Worm (Caenorhabditis elegans) whole organism, mixed stage, embryonic: ENCODE data around the gene nhr-163.
A peak's percentile ranks its signal among the peaks of the same experiment; 100 is the strongest.

Experiments
- ces-1 ChIP-seq: fragments of 150-350 bp; optimal IDR thresholded peaks from 2 replicates; lab custom pipeline; 2014; ENCODE audit warnings: missing biosample characterization, missing genetic modification reagents, missing genetic modification characterization
- elt-1 ChIP-seq: sonication (generic microtip); optimal IDR thresholded peaks from 2 replicates; lab custom pipeline; 2017; ENCODE audit warnings: missing genetic modification characterization, mild to moderate bottlenecking, missing compliant biosample characterization, antibody characterized with exemption, moderate library complexity, borderline replicate concordance; ENCODE audit not compliant: insufficient read depth
- lsy-2 ChIP-seq: fragments of 150-350 bp; optimal IDR thresholded peaks from 2 replicates; lab custom pipeline; 2014; ENCODE audit warnings: missing biosample characterization, missing genetic modification characterization
- mep-1 ChIP-seq: fragments of 150-350 bp; optimal IDR thresholded peaks from 2 replicates; lab custom pipeline; 2017; ENCODE audit warnings: missing biosample characterization, missing genetic modification reagents, missing genetic modification characterization, inconsistent platforms
- mls-2 ChIP-seq: sonication (generic microtip); optimal IDR thresholded peaks from 2 replicates; lab custom pipeline; 2016; ENCODE audit warnings: mild to moderate bottlenecking, missing genetic modification characterization, moderate library complexity, missing compliant biosample characterization
- nhr-12 ChIP-seq: fragments of 150-350 bp; optimal IDR thresholded peaks from 2 replicates; lab custom pipeline; 2014; ENCODE audit warnings: missing biosample characterization, missing genetic modification characterization
- nhr-2 ChIP-seq: fragments of 150-350 bp; optimal IDR thresholded peaks from 2 replicates; lab custom pipeline; 2014; ENCODE audit warnings: missing biosample characterization, missing genetic modification characterization
- nhr-76 ChIP-seq: sonication (generic microtip); optimal IDR thresholded peaks from 2 replicates; lab custom pipeline; 2017; ENCODE audit warnings: missing biosample characterization, missing genetic modification characterization
- pha-4 ChIP-seq: fragments of 150-350 bp; optimal IDR thresholded peaks from 2 replicates; lab custom pipeline; 2018; ENCODE audit warnings: missing biosample characterization, missing genetic modification reagents, missing genetic modification characterization
- snpc-4 ChIP-seq: fragments of 150-350 bp; optimal IDR thresholded peaks from 2 replicates; lab custom pipeline; 2014; ENCODE audit warnings: missing biosample characterization, missing genetic modification characterization
- unc-39 ChIP-seq: fragments of 150-350 bp; optimal IDR thresholded peaks from 2 replicates; lab custom pipeline; 2014; ENCODE audit warnings: missing biosample characterization, missing genetic modification characterization
- unc-62 ChIP-seq: fragments of 150-350 bp; optimal IDR thresholded peaks from 2 replicates; lab custom pipeline; 2014; ENCODE audit warnings: missing biosample characterization, missing genetic modification reagents, missing genetic modification characterization

DNA sequence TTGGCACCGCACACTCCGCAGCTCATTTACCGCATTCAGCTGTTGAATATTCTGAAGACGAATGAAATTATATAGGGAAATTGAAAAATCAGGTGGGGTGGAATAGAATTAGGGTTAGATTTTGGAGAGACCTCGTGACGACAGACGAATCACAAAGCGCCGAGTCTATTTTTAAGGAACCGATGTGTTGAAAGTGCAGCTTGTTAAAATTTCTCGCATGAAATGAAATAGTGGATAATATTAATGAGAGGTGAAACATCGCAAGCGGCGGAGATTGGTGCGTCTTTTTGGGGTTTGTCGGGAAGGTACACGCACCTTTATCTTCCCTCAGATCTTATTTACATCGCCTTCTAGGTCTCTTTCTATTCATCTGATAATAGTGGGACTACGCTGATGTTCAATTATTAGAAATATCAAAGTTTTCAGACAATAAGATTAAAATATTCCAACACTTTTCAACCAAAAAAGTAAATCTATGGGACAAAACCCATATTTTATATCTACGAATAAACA lies 3.8 kb upstream of the nhr-163 start, which contains the start of gene nhr-140:
- TF ChIP-seq mep-1 (tag; lab: Kevin White, UChicago) (no peak), lsy-2 (no peak), ces-1 (GFP tag; lab: Kevin White, UChicago) (no peak), unc-62 (GFP tag; lab: Kevin White, UChicago) (no peak), nhr-12 (no peak), pha-4 (tag; lab: Kevin White, UChicago) (no peak), nhr-76 (tag; lab: Kevin White, UChicago) (no peak), nhr-2 (tag; lab: Kevin White, UChicago) (no peak), mls-2 (tag; lab: Kevin White, UChicago) (no peak), elt-1 (peak; percentile 93), snpc-4 (tag; lab: Kevin White, UChicago) (no peak), unc-39 (tag; lab: Kevin White, UChicago) (no peak)
